Worm (Caenorhabditis elegans) whole organism, L1 larva: ENCODE measurements around the gene cacn-1.
A peak's percentile ranks its signal among the peaks of the same experiment; 100 is the strongest.

Source experiments
- C34B4.2 ChIP-seq: sonication (generic microtip); optimal IDR thresholded peaks from 2 replicates; lab custom pipeline; 2017; ENCODE audit warnings: mild to moderate bottlenecking, missing genetic modification characterization, missing compliant biosample characterization
- aha-1 ChIP-seq: fragments of 150-350 bp; optimal IDR thresholded peaks from 2 replicates; lab custom pipeline; 2014; ENCODE audit warnings: missing biosample characterization, missing genetic modification characterization
- alr-1 ChIP-seq: fragments of 200-800 bp; sonication (Bioruptor generic); optimal IDR thresholded peaks from 2 replicates; lab custom pipeline; 2018; ENCODE audit warnings: borderline replicate concordance, mild to moderate bottlenecking, missing genetic modification characterization, missing compliant biosample characterization
- aly-2 ChIP-seq: fragments of 150-350 bp; optimal IDR thresholded peaks from 2 replicates; lab custom pipeline; 2014; ENCODE audit warnings: missing biosample characterization, missing genetic modification characterization
- ceh-8 ChIP-seq: fragments of 200-800 bp; sonication (Bioruptor generic); optimal IDR thresholded peaks from 2 replicates; lab custom pipeline; 2018; ENCODE audit warnings: mild to moderate bottlenecking, missing genetic modification characterization, moderate library complexity, missing compliant biosample characterization
- ceh-82 ChIP-seq, 3 experiments: fragments of 150-350 bp in 1 of 3; sonication (generic microtip) in 2 of 3; optimal IDR thresholded peaks; 2 replicates each; lab custom pipeline; 2014 to 2017; ENCODE audit warnings: missing biosample characterization in 3 of 3, missing genetic modification characterization in 3 of 3
- ceh-90 ChIP-seq: sonication (generic microtip); optimal IDR thresholded peaks from 2 replicates; lab custom pipeline; 2016; ENCODE audit warnings: missing genetic modification characterization, missing compliant biosample characterization
- ces-1 ChIP-seq: fragments of 150-350 bp; optimal IDR thresholded peaks from 2 replicates; lab custom pipeline; 2014; ENCODE audit warnings: missing biosample characterization, missing genetic modification reagents, missing genetic modification characterization
- elt-3 ChIP-seq, 6 experiments: fragments of 150-350 bp in 1 of 6; sonication (generic microtip); optimal IDR thresholded peaks; 2 replicates each; lab custom pipeline; 2017 to 2018; ENCODE audit warnings: missing biosample characterization in 6 of 6, missing genetic modification characterization in 6 of 6, inconsistent platforms in 1 of 6
- fkh-8 ChIP-seq: sonication (generic microtip); optimal IDR thresholded peaks from 2 replicates; lab custom pipeline; 2016; ENCODE audit warnings: mild to moderate bottlenecking, missing genetic modification characterization, missing compliant biosample characterization
- hlh-4 ChIP-seq: sonication (generic microtip); optimal IDR thresholded peaks from 2 replicates; lab custom pipeline; 2016; ENCODE audit warnings: mild to moderate bottlenecking, missing genetic modification characterization, missing compliant biosample characterization
- irx-1 ChIP-seq: sonication (generic microtip); optimal IDR thresholded peaks from 2 replicates; lab custom pipeline; 2016; ENCODE audit warnings: missing genetic modification characterization, missing compliant biosample characterization
- lin-13 ChIP-seq: fragments of 150-350 bp; optimal IDR thresholded peaks from 2 replicates; lab custom pipeline; 2014; ENCODE audit warnings: missing biosample characterization, missing genetic modification reagents, missing genetic modification characterization
- lin-14 ChIP-seq: fragments of 200-800 bp; sonication (Bioruptor generic); optimal IDR thresholded peaks from 2 replicates; lab custom pipeline; 2018; ENCODE audit warnings: mild to moderate bottlenecking, missing genetic modification characterization, moderate library complexity, missing compliant biosample characterization
- lin-15B ChIP-seq: fragments of 150-350 bp; sonication (generic microtip); optimal IDR thresholded peaks from 3 replicates; lab custom pipeline; 2014; ENCODE audit warnings: missing biosample characterization, missing genetic modification characterization
- lir-3 ChIP-seq: sonication (generic microtip); optimal IDR thresholded peaks from 2 replicates; lab custom pipeline; 2016; ENCODE audit warnings: mild to moderate bottlenecking, missing genetic modification characterization, moderate library complexity, missing compliant biosample characterization; ENCODE audit not compliant: poor library complexity
- mab-9 ChIP-seq: fragments of 200-800 bp; sonication (Bioruptor generic); IDR thresholded peaks from 2 replicates; pipeline ENCODE4 v1.3.6; 2022; ENCODE audit warnings: missing genetic modification reagents, missing genetic modification characterization, missing compliant biosample characterization
- mdl-1 ChIP-seq, 2 experiments: fragments of 150-350 bp; optimal IDR thresholded peaks; 2 replicates each; lab custom pipeline; 2014 to 2017; ENCODE audit warnings: missing biosample characterization in 2 of 2, missing genetic modification characterization in 2 of 2, inconsistent platforms in 1 of 2
- mep-1 ChIP-seq: fragments of 150-350 bp; optimal IDR thresholded peaks from 2 replicates; lab custom pipeline; 2014; ENCODE audit warnings: missing biosample characterization, missing genetic modification characterization
- nhr-19 ChIP-seq: fragments of 200-800 bp; sonication (Bioruptor generic); conservative IDR thresholded peaks from 2 replicates; pipeline ENCODE4 v1.3.6; 2022; ENCODE audit warnings: missing genetic modification characterization, missing compliant biosample characterization
- nhr-76 ChIP-seq: sonication (generic microtip); optimal IDR thresholded peaks from 2 replicates; lab custom pipeline; 2017; ENCODE audit warnings: missing biosample characterization, missing genetic modification characterization
- nhr-77 ChIP-seq: fragments of 150-350 bp; optimal IDR thresholded peaks from 2 replicates; lab custom pipeline; 2014; ENCODE audit warnings: missing biosample characterization, missing genetic modification characterization
- nhr-85 ChIP-seq: sonication (generic microtip); peaks from one replicate; lab custom pipeline; 2016; ENCODE audit warnings: missing genetic modification characterization, inconsistent platforms, missing compliant biosample characterization
- nhr-90 ChIP-seq: sonication (generic microtip); optimal IDR thresholded peaks from 2 replicates; lab custom pipeline; 2016; ENCODE audit warnings: mild to moderate bottlenecking, missing genetic modification characterization, missing compliant biosample characterization; ENCODE audit not compliant: poor library complexity
- pax-3 ChIP-seq: fragments of 200-800 bp; sonication (Bioruptor generic); optimal IDR thresholded peaks from 2 replicates; lab custom pipeline; 2018; ENCODE audit warnings: mild to moderate bottlenecking, missing genetic modification characterization, moderate library complexity, missing compliant biosample characterization
- pqm-1 ChIP-seq: sonication (generic microtip); optimal IDR thresholded peaks from 3 replicates; lab custom pipeline; 2017; ENCODE audit warnings: missing biosample characterization, missing genetic modification characterization
- rnt-1 ChIP-seq: sonication (generic microtip); optimal IDR thresholded peaks from 2 replicates; lab custom pipeline; 2016; ENCODE audit warnings: mild to moderate bottlenecking, missing genetic modification characterization, moderate library complexity, missing compliant biosample characterization
- snpc-4 ChIP-seq: fragments of 150-350 bp; optimal IDR thresholded peaks from 2 replicates; lab custom pipeline; 2014; ENCODE audit warnings: missing biosample characterization, missing genetic modification characterization
- snu-23 ChIP-seq: sonication (generic microtip); optimal IDR thresholded peaks from 2 replicates; lab custom pipeline; 2016; ENCODE audit warnings: missing genetic modification characterization, missing compliant biosample characterization
- tbx-2 ChIP-seq: sonication (generic microtip); optimal IDR thresholded peaks from 2 replicates; lab custom pipeline; 2016; ENCODE audit warnings: missing genetic modification characterization, missing compliant biosample characterization
- tlp-1 ChIP-seq: fragments of 150-350 bp; optimal IDR thresholded peaks from 2 replicates; lab custom pipeline; 2014; ENCODE audit warnings: missing biosample characterization, missing genetic modification characterization
- unc-130 ChIP-seq: fragments of 150-350 bp; optimal IDR thresholded peaks from 2 replicates; lab custom pipeline; 2017; ENCODE audit warnings: missing biosample characterization, missing genetic modification characterization, inconsistent platforms
- unc-98 ChIP-seq: fragments of 200-800 bp; sonication (Bioruptor generic); IDR thresholded peaks from 2 replicates; pipeline ENCODE4 v1.3.6; 2022; ENCODE audit warnings: missing genetic modification characterization, missing compliant biosample characterization
- zip-4 ChIP-seq: fragments of 200-800 bp; sonication (Bioruptor generic); optimal IDR thresholded peaks from 2 replicates; lab custom pipeline; 2018; ENCODE audit warnings: mild to moderate bottlenecking, missing genetic modification characterization, moderate library complexity, missing compliant biosample characterization
- ztf-11 ChIP-seq, 2 experiments: sonication (generic microtip); optimal IDR thresholded peaks; 2 replicates each; lab custom pipeline; 2016 to 2017; ENCODE audit warnings: missing genetic modification characterization in 2 of 2, missing biosample characterization in 1 of 2, missing compliant biosample characterization in 1 of 2
- ztf-4 ChIP-seq: fragments of 150-350 bp; optimal IDR thresholded peaks from 2 replicates; lab custom pipeline; 2014; ENCODE audit warnings: missing biosample characterization, missing genetic modification characterization

cacn-1 gene

DNA sequence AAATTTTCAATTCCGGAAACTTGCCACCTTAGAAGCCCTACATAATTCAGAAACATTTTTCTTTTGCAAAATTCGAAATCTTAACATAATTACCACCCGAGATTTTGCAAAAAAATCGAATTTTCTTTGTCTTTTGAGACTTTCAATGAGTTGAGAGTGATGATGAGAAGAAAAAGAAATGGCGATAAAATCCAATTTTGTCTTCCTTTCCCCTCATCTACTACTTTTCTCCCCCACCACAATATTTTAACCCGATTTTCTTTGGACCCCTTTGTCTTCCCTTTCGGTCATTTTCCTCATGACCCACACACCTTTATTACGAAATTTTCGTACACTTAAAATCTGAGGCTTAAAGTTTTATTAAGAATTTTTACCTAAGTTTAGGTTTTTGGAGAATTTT is 43.6 kb downstream of the cacn-1 start:
- TF ChIP-seq aly-2 (tag; lab: Kevin White, UChicago) = no peak
- peak; percentile 48 for TF ChIP-seq lin-14
- no peak for TF ChIP-seq nhr-76
- TF ChIP-seq, all 84 proteins: peak for 1

DNA sequence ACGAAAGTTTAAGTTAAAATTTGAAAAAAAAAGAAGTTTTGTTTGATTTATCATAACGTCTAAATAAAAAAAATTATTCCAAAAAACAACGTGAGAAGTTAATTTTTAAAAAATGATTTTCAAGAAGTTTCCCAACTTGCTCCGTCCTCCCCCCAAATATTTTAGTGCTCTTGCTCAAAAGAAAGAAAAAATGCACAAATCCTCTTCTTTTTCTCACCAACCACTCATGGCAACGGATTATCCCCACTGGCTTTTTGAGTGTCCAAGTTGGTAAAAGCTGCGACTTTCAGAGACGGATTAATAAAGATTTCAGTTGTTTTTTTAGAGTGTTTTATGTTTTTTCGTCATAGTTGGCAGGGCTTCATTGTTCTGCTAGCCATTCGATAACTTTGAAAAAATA is 44.4 kb downstream of the cacn-1 start, which contains the start of gene Y39G8C.2:
Y39G8C.2 (minus strand) TSS at position 101 of the 400 bp plus-strand sequence.
- TF ChIP-seq mep-1 (tag; lab: Kevin White, UChicago) (no peak), lir-3 (tag; lab: Kevin White, UChicago) (no peak), rnt-1 (tag; lab: Kevin White, UChicago) (no peak), ceh-8 (GFP tag; lab: Kevin White, UChicago) (no peak), mdl-1 (tag; optimal IDR thresholded peaks at IDR 0.05; lab: Kevin White, UChicago) (no peak), aha-1 (tag; lab: Kevin White, UChicago) (no peak), alr-1 (tag; lab: Kevin White, UChicago) (no peak), hlh-4 (tag; lab: Kevin White, UChicago) (no peak), pax-3 (tag; lab: Kevin White, UChicago) (no peak), snpc-4 (tag; lab: Kevin White, UChicago) (no peak), nhr-85 (tag; lab: Kevin White, UChicago) (no peak), ztf-11 (tag; optimal IDR thresholded peaks at IDR 0.05; lab: Kevin White, UChicago) (no peak), lin-15B (tag; lab: Kevin White, UChicago) (no peak), nhr-90 (tag; lab: Kevin White, UChicago) (no peak), elt-3 (tag; optimal IDR thresholded peaks at IDR 0.05; lab: Kevin White, UChicago) (no peak), ces-1 (GFP tag; lab: Kevin White, UChicago) (no peak), snu-23 (no peak), pqm-1 (tag; lab: Kevin White, UChicago) (no peak), unc-98 (GFP tag; lab: Robert Waterston, UW) (no peak), fkh-8 (tag; lab: Kevin White, UChicago) (no peak)

DNA sequence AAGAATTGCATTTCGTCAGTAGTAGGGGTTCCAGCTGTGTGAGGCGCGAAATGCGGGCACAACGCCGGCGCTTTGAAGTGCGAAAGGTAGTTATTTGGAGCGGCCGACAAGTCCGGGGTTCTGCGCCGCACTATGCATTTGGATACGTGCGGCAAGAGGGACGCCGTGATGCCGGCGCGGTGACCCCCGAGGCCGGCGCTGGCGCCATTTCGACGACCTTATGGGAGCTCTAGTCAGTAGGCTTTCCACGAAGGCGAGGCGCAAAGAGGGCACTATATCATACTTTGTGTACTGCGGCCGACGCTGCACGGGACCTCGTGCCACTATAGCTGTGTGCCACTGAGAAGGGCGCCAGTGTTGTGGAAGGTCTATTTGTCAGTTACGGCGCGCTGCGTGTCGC is 45.1 kb downstream of the cacn-1 start:
- no peak for TF ChIP-seq mdl-1 (tag; optimal IDR thresholded peaks at IDR 0.05; lab: Kevin White, UChicago)
- TF ChIP-seq ztf-4 (tag; lab: Kevin White, UChicago) = no peak
- peak; percentile 4 for TF ChIP-seq snpc-4 (tag; lab: Kevin White, UChicago)
- TF ChIP-seq ztf-11 (tag; optimal IDR thresholded peaks at IDR 0.05; lab: Kevin White, UChicago) = no peak

DNA sequence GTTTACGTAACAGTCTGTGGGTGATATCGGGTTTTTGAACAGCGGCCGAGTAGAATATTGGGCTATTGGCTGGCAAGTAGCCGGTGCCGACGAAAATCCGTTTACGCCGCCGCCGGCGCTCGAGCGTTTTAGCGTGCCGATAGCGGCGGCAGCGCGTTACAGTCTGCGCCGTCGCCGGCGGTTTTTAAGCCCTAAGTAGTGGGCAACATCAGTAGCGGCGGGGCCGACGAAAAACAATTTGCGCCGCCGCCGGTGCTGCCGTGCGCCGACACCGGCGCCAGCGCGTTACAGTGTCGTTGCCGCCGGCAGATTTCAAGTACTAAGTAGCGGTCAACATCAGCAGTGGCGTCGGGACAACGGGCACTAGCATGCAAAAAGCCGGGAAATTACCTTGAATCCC is 46.1 kb downstream of the cacn-1 start:
- no peak for TF ChIP-seq nhr-85 (tag; lab: Kevin White, UChicago)
- TF ChIP-seq aly-2 (tag; lab: Kevin White, UChicago) = no peak
- no peak for TF ChIP-seq ceh-90
- TF ChIP-seq, all 84 proteins: peak for 0

DNA sequence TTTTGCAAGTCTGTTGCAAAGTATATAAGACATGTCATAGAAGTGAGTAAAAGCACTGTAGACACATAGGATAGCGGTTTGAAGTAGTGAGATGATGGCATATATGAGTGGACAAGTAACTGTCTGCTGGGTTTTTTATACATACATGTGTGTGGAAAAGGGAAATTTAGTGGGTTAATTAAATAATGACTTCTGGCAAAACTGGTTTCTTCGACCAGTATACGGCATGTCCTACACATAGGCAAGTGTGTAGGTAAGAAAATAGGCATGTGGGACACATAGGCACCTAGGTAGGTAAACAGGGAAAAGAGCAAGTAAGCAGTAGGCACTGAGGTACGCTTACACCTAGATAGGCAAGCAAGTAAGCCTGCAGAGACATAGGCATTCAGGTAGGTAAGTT is 47.4 kb downstream of the cacn-1 start, which contains the start of gene col-87:
col-87 (minus strand) TSS at position 101 of the 400 bp plus-strand sequence.
- TF ChIP-seq zip-4 (no peak), lin-13 (no peak), nhr-19 (no peak), alr-1 (tag; lab: Kevin White, UChicago) (no peak), tbx-2 (tag; lab: Kevin White, UChicago) (no peak), mab-9 (GFP tag; lab: Robert Waterston, UW) (no peak), aha-1 (tag; lab: Kevin White, UChicago) (no peak), tlp-1 (tag; lab: Kevin White, UChicago) (no peak), nhr-77 (tag; lab: Kevin White, UChicago) (no peak), C34B4.2 (no peak), lin-15B (tag; lab: Kevin White, UChicago) (no peak), unc-98 (GFP tag; lab: Robert Waterston, UW) (no peak), unc-130 (no peak), irx-1 (tag; lab: Kevin White, UChicago) (no peak), ceh-82 (tag; optimal IDR thresholded peaks at IDR 0.05; lab: Kevin White, UChicago) (no peak)
